Fruit fly (Drosophila melanogaster): Measurements from ENCODE around the gene CG7065.
A peak's percentile ranks its signal among the peaks of the same experiment; 100 is the strongest.

CG7065 gene

dm6 chrX:9142224-9142802 lies at the start of gene CG7065:
CG7065 (plus strand) TSS chrX:9142493.
- TF ChIP-seq CG1620 (GFP tag; optimal IDR thresholded peaks at IDR 0.05), result no peak
- no peak for TF ChIP-seq CG5204 (GFP tag; optimal IDR thresholded peaks at IDR 0.05)
- no peak for TF ChIP-seq Clk (GFP tag; optimal IDR thresholded peaks at IDR 0.05)
- TF ChIP-seq CG14711 (tag; optimal IDR thresholded peaks at IDR 0.05), result no peak
- TF ChIP-seq CG7045 (GFP tag; optimal IDR thresholded peaks at IDR 0.05), result no peak
- no peak for TF ChIP-seq CG12768 (GFP tag; optimal IDR thresholded peaks at IDR 0.05)
- no peak for TF ChIP-seq Mnt (GFP tag; optimal IDR thresholded peaks at IDR 0.05)
- TF ChIP-seq CG7101 (tag; optimal IDR thresholded peaks at IDR 0.05), result peak; percentile 2
- peak; percentile 42 for TF ChIP-seq bab1 (GFP tag; optimal IDR thresholded peaks at IDR 0.05)

DNA sequence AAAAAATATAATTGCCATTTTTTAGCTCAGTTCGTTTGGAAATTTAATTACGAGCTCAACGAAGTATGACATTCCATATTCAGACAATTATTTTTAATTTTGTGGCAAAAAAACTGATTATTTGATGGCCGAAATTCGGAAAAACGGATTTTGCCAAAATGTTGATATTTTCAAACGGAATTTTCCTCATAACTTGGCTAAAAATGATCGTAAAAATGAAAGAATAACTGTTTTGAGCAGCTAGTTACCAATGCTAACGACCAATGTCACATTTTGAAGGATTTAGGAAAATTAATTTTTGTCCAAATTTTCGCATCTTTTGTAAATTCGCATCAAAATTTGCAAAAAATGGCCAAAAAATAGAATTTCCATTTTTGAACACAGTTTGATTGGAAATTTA lies 49.2 kb upstream of the CG7065 start:
- TF ChIP-seq ovo (GFP tag; optimal IDR thresholded peaks at IDR 0.05) (no peak), pad (GFP tag; optimal IDR thresholded peaks at IDR 0.05) (no peak), cic (GFP tag; optimal IDR thresholded peaks at IDR 0.05) (no peak), Clk (GFP tag; optimal IDR thresholded peaks at IDR 0.05) (no peak), CG14711 (tag; optimal IDR thresholded peaks at IDR 0.05) (no peak), kay (GFP tag; ENCODE audit: borderline replicate concordance) (no peak), Mnt (GFP tag; optimal IDR thresholded peaks at IDR 0.05) (no peak), CG7045 (GFP tag; optimal IDR thresholded peaks at IDR 0.05) (no peak), CG5204 (GFP tag; optimal IDR thresholded peaks at IDR 0.05) (no peak), bab1 (GFP tag; optimal IDR thresholded peaks at IDR 0.05) (no peak), CG7101 (tag; optimal IDR thresholded peaks at IDR 0.05) (no peak), toe (GFP tag; optimal IDR thresholded peaks at IDR 0.05) (no peak), Crg-1 (GFP tag; optimal IDR thresholded peaks at IDR 0.05) (no peak), cnc (optimal IDR thresholded peaks at IDR 0.05) (no peak), CG1620 (GFP tag; optimal IDR thresholded peaks at IDR 0.05) (no peak), tj (GFP tag; optimal IDR thresholded peaks at IDR 0.05) (no peak), CG12768 (GFP tag; optimal IDR thresholded peaks at IDR 0.05) (no peak), CG33017 (tag; optimal IDR thresholded peaks at IDR 0.05) (no peak)

- no peak for TF ChIP-seq CG5204 (GFP tag; optimal IDR thresholded peaks at IDR 0.05)
- TF ChIP-seq pad (GFP tag; optimal IDR thresholded peaks at IDR 0.05), result no peak
- no peak for TF ChIP-seq cic (GFP tag; optimal IDR thresholded peaks at IDR 0.05)
- no peak for TF ChIP-seq toe (GFP tag; optimal IDR thresholded peaks at IDR 0.05)
- TF ChIP-seq Mnt (GFP tag; optimal IDR thresholded peaks at IDR 0.05), result no peak
- TF ChIP-seq CG14711 (tag; optimal IDR thresholded peaks at IDR 0.05), result no peak
- no peak for TF ChIP-seq kay (GFP tag; ENCODE audit: borderline replicate concordance)
- no peak for TF ChIP-seq CG1620 (GFP tag; optimal IDR thresholded peaks at IDR 0.05)
- no peak for TF ChIP-seq CG7101 (tag; optimal IDR thresholded peaks at IDR 0.05)
- TF ChIP-seq cnc (optimal IDR thresholded peaks at IDR 0.05), result no peak
- TF ChIP-seq tj (GFP tag; optimal IDR thresholded peaks at IDR 0.05), result no peak
- TF ChIP-seq Hr96 (GFP tag; optimal IDR thresholded peaks at IDR 0.05), result no peak
- TF ChIP-seq Clk (GFP tag; optimal IDR thresholded peaks at IDR 0.05), result no peak
- no peak for TF ChIP-seq CG33017 (tag; optimal IDR thresholded peaks at IDR 0.05)
- TF ChIP-seq CG12768 (GFP tag; optimal IDR thresholded peaks at IDR 0.05), result no peak
- TF ChIP-seq ovo (GFP tag; optimal IDR thresholded peaks at IDR 0.05), result no peak
- TF ChIP-seq Crg-1 (GFP tag; optimal IDR thresholded peaks at IDR 0.05), result no peak
Measured at dm6 chrX:9093912-9094311, 48.4 kb upstream of the CG7065 start.

dm6 chrX:9102125-9102524 lies 40.2 kb upstream of the CG7065 start:
- TF ChIP-seq cnc (optimal IDR thresholded peaks at IDR 0.05) (no peak), CG7101 (tag; optimal IDR thresholded peaks at IDR 0.05) (no peak), pad (GFP tag; optimal IDR thresholded peaks at IDR 0.05) (no peak), Clk (GFP tag; optimal IDR thresholded peaks at IDR 0.05) (no peak)

dm6 chrX:9103308-9104185 lies 38.7 kb upstream of the CG7065 start, which contains the start of gene CG7766:
CG7766 (minus strand) TSS chrX:9103739.
- TF ChIP-seq Clk (GFP tag; optimal IDR thresholded peaks at IDR 0.05) (no peak), tj (GFP tag; optimal IDR thresholded peaks at IDR 0.05) (no peak), CG5204 (GFP tag; optimal IDR thresholded peaks at IDR 0.05) (no peak), toe (GFP tag; optimal IDR thresholded peaks at IDR 0.05) (no peak), CG14711 (tag; optimal IDR thresholded peaks at IDR 0.05) (no peak), bab1 (GFP tag; optimal IDR thresholded peaks at IDR 0.05) (peak; percentile 12), CG1620 (GFP tag; optimal IDR thresholded peaks at IDR 0.05) (no peak), ovo (GFP tag; optimal IDR thresholded peaks at IDR 0.05) (no peak), kay (GFP tag; ENCODE audit: borderline replicate concordance) (no peak), CG11617 (GFP tag; optimal IDR thresholded peaks at IDR 0.05) (no peak), Mnt (GFP tag; optimal IDR thresholded peaks at IDR 0.05) (peak; percentile 71), CG7101 (tag; optimal IDR thresholded peaks at IDR 0.05) (no peak), CG7045 (GFP tag; optimal IDR thresholded peaks at IDR 0.05) (no peak), CG33017 (tag; optimal IDR thresholded peaks at IDR 0.05) (no peak), cic (GFP tag; optimal IDR thresholded peaks at IDR 0.05) (peak; percentile 39)

dm6 chrX:9106212-9106774 lies 36.0 kb upstream of the CG7065 start, which contains the start of gene Bx42:
Bx42 (minus strand) TSS chrX:9106604.
- TF ChIP-seq bab1 (GFP tag; optimal IDR thresholded peaks at IDR 0.05) (peak; percentile 3), CG1620 (GFP tag; optimal IDR thresholded peaks at IDR 0.05) (peak; percentile 25), CG14711 (tag; optimal IDR thresholded peaks at IDR 0.05) (peak; percentile 27), CG11617 (GFP tag; optimal IDR thresholded peaks at IDR 0.05) (peak; percentile 28), Mnt (GFP tag; optimal IDR thresholded peaks at IDR 0.05) (peak; percentile 23), Clk (GFP tag; optimal IDR thresholded peaks at IDR 0.05) (no peak), Hr96 (GFP tag; optimal IDR thresholded peaks at IDR 0.05) (no peak)
